Worm (Caenorhabditis elegans): ENCODE results near the gene R09H10.5.

R09H10.5 gene

DNA sequence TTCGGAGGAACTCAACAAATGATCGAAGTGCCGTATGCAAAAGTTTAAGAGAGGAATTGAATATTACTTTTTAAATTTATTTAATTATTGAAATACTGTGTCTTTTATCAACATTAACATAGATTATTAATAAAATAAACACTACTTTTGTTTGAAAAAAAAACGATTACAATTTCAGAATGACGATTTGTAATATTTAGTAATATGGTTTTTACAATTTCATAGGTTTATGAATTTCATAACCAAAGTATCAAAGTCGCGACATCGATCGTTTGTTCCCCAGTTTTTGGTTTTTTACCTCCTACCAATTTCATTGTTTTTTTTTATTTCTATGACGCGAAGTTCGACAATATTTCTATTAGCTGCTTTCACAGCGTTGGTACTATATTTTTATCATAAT, 28.6 kb downstream of the R09H10.5 start, which contains the start of gene R09H10.1:
R09H10.1 (plus strand) TSS at position 301 of the 400 bp plus-strand sequence.
- no peak for TF ChIP-seq nhr-232 (tag; optimal IDR thresholded peaks at IDR 0.05)
- TF ChIP-seq pros-1 (tag; optimal IDR thresholded peaks at IDR 0.05), result no peak
- no peak for TF ChIP-seq fkh-10 (GFP tag; optimal IDR thresholded peaks at IDR 0.05)
- TF ChIP-seq nhr-11 (tag; optimal IDR thresholded peaks at IDR 0.05), result no peak
- no peak for TF ChIP-seq ceh-18 (tag; optimal IDR thresholded peaks at IDR 0.05)
- no peak for TF ChIP-seq unc-86 (tag; optimal IDR thresholded peaks at IDR 0.05)
- TF ChIP-seq sox-2 (GFP tag; IDR thresholded peaks at IDR 0.05), result no peak
- no peak for TF ChIP-seq hlh-13 (GFP tag; optimal IDR thresholded peaks at IDR 0.05)
- TF ChIP-seq C08G9.2 (tag; optimal IDR thresholded peaks at IDR 0.05), result no peak
- TF ChIP-seq sdc-2 (tag; optimal IDR thresholded peaks at IDR 0.05), result no peak
- TF ChIP-seq ceh-45 (GFP tag; IDR thresholded peaks at IDR 0.05), result no peak
- TF ChIP-seq dve-1 (tag; optimal IDR thresholded peaks at IDR 0.05), result no peak

DNA sequence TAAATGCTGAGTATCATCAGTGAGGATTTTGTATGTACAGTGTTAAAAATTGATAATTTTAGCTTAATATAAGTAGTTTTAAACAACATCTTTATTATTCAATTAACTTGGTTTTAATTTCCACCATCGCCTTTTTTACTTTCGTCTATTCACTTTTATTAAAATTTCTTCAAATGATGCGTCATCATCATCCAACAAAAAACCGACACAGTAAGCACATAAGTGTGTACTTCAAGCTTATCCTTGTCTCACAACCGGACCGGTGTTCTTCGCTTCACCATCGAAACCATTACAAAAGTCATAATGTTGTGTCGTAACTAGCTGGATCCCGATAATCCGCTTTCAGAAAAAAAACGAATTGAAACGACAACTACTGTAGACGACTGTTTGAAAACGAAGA, 32.1 kb downstream of the R09H10.5 start, which contains the start of gene C43F9.11:
C43F9.11 (plus strand) TSS at position 301 of the 400 bp plus-strand sequence.
- TF ChIP-seq tbx-2 (tag; optimal IDR thresholded peaks at IDR 0.05) (no peak), ceh-14 (tag; optimal IDR thresholded peaks at IDR 0.05) (no peak), sdc-2 (tag; optimal IDR thresholded peaks at IDR 0.05) (no peak), odd-2 (tag; optimal IDR thresholded peaks at IDR 0.05) (no peak), pat-9 (tag; optimal IDR thresholded peaks at IDR 0.05) (no peak), lim-6 (tag; optimal IDR thresholded peaks at IDR 0.05) (no peak), ztf-16 (tag; optimal IDR thresholded peaks at IDR 0.05) (no peak), ceh-19 (GFP tag; optimal IDR thresholded peaks at IDR 0.05) (no peak), pros-1 (tag; optimal IDR thresholded peaks at IDR 0.05) (no peak), dve-1 (tag; optimal IDR thresholded peaks at IDR 0.05) (no peak), ceh-45 (GFP tag; IDR thresholded peaks at IDR 0.05) (no peak), pha-4 (tag; optimal IDR thresholded peaks at IDR 0.05) (no peak), ama-1 (optimal IDR thresholded peaks at IDR 0.05) (no peak), ceh-22 (tag; optimal IDR thresholded peaks at IDR 0.05) (no peak), mec-3 (tag; optimal IDR thresholded peaks at IDR 0.05; ENCODE audit: borderline replicate concordance) (no peak)

DNA sequence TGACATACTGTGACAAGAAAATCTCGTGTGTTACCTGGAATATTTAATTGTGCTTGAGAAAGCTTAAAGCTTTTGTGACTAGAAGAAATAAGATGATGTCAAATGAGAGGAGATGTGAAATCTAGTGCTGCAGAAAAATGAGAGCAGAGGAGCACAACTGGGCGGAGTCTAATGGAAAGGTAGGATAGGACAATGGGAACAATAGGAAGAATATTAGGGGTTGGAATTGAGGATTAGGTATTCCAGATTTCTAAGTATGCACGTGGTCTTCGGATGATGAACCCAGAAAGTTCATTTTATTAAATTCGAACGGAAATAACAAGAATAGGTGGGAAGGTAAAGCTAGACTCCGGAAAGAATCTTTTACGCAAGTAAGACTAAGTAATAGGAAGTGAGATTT, 35.1 kb downstream of the R09H10.5 start, which contains the start of gene C43F9.7:
C43F9.7 (minus strand) TSS at position 101 of the 400 bp plus-strand sequence.
- TF ChIP-seq T23F11.4 (GFP tag; optimal IDR thresholded peaks at IDR 0.05), result no peak
- no peak for TF ChIP-seq ceh-48 (tag; optimal IDR thresholded peaks at IDR 0.05)
- TF ChIP-seq pqm-1 (tag; optimal IDR thresholded peaks at IDR 0.05), result no peak
- TF ChIP-seq ceh-30 (tag; optimal IDR thresholded peaks at IDR 0.05), result no peak
- TF ChIP-seq ttx-3 (tag; optimal IDR thresholded peaks at IDR 0.05), result no peak
- no peak for TF ChIP-seq sox-4 (tag; optimal IDR thresholded peaks at IDR 0.05)

DNA sequence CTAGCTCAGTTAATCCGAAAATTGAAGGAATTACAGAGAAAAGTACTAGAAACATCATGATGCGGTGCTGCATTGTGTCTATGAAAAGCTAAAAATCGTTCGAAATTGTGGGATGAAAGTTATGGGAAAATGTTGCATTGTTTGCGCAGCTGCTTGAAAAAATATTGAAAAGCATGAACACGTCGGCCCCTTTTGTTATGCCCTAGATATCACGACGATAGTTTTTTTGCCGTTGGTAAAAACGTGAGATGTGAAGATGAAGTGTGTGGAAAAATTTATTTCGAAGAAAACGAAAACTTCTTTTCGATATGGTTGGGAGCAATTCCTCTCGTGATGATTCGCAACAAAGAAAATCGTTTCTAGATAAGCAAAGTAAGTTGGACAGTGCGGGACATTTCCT, 38.0 kb downstream of the R09H10.5 start, which contains the start of the genes C43F9.5 and nkb-2:
C43F9.5 (minus strand) TSS at position 101 of the 400 bp plus-strand sequence.
nkb-2 (plus strand) TSS at position 277 of the 400 bp plus-strand sequence.
- TF ChIP-seq fkh-10 (GFP tag; optimal IDR thresholded peaks at IDR 0.05) (no peak), ahr-1 (tag; optimal IDR thresholded peaks at IDR 0.05) (no peak), sdc-2 (tag; optimal IDR thresholded peaks at IDR 0.05) (no peak), sox-2 (GFP tag; IDR thresholded peaks at IDR 0.05) (no peak), ceh-9 (tag; optimal IDR thresholded peaks at IDR 0.05) (no peak)

DNA sequence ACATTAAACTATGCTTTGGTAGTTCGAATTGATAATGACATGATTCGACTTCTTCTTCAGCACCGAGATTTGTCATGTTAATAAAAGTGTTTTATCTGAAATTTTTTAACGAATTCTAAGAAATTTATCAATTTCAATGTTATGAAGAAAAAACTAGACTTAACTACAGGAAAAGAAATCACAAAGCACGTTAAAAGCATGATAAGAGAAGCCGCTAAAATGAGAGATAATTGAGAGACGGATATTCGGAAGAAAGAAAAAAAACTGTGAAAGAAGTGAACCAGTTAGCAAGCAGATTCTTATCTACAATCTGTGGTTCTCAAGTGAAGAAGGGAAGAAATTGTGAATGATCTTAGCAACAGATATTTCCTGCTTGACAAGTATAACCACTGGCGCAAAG, 39.6 kb downstream of the R09H10.5 start, which contains the start of gene C43F9.4:
C43F9.4 (minus strand) TSS at position 101 of the 400 bp plus-strand sequence.
- TF ChIP-seq fkh-10 (GFP tag; optimal IDR thresholded peaks at IDR 0.05), result no peak
- no peak for TF ChIP-seq sdc-2 (tag; optimal IDR thresholded peaks at IDR 0.05)
- TF ChIP-seq C08G9.2 (tag; optimal IDR thresholded peaks at IDR 0.05), result no peak
- TF ChIP-seq ceh-30 (tag; optimal IDR thresholded peaks at IDR 0.05), result no peak
- TF ChIP-seq che-1 (tag; optimal IDR thresholded peaks at IDR 0.05), result no peak
- TF ChIP-seq hlh-13 (GFP tag; optimal IDR thresholded peaks at IDR 0.05), result no peak
- no peak for TF ChIP-seq npax-4 (tag; optimal IDR thresholded peaks at IDR 0.05)
